Worm (Caenorhabditis elegans): Measurements from ENCODE around the gene kin-9.

kin-9 gene

ce11 chrX:8479050-8479449, 46.6 kb downstream of the kin-9 start:
- TF ChIP-seq nhr-10 (tag; optimal IDR thresholded peaks at IDR 0.05) = no peak
- TF ChIP-seq zag-1 (tag; optimal IDR thresholded peaks at IDR 0.05) = peak; percentile 23
- TF ChIP-seq egl-27 (tag; optimal IDR thresholded peaks at IDR 0.05) = peak; percentile 16
- peak; percentile 6 for TF ChIP-seq F13H6.1 (tag; optimal IDR thresholded peaks at IDR 0.05)
- peak in 1 of 2 experiments; percentile 25 for TF ChIP-seq mdl-1 (tag; optimal IDR thresholded peaks at IDR 0.05)
- TF ChIP-seq lin-39 (tag; optimal IDR thresholded peaks at IDR 0.05) = no peak
- peak; percentile 34 for TF ChIP-seq sma-9 (GFP tag; optimal IDR thresholded peaks at IDR 0.05)
- TF ChIP-seq sma-9 (tag; optimal IDR thresholded peaks at IDR 0.05) = no peak
- TF ChIP-seq fos-1 (tag; optimal IDR thresholded peaks at IDR 0.05) = no peak

DNA sequence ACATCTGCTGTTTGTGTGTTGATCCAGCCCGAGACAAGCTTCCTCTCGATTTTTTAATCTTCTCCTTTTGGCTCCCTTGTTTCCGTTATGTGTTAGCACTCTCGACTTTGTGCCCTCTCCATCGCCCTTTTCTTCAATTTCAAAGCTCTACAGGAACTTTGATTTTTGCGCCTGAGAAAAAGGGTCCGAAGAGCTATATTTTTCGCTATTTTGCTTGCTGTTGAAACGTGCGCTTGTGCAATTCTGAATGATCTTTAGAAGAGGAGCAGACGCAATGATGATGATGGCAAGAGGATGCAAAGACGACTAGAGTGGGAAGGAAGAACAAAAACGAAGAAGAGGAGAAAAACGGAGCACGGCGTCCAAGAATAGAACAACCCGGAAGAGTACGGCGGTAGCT, 49.3 kb downstream of the kin-9 start:
- no peak for TF ChIP-seq nhr-12 (tag; optimal IDR thresholded peaks at IDR 0.05)
- TF ChIP-seq lsy-2 (tag; optimal IDR thresholded peaks at IDR 0.05) = peak in 1 of 2 experiments; percentile 23
- TF ChIP-seq mdl-1 (tag; optimal IDR thresholded peaks at IDR 0.05) = peak; percentile 67 to 72
- TF ChIP-seq nhr-129 (tag; optimal IDR thresholded peaks at IDR 0.05) = peak; percentile 49
- TF ChIP-seq ztf-4 (tag; optimal IDR thresholded peaks at IDR 0.05) = no peak
- peak; percentile 30 for TF ChIP-seq egl-27 (tag; optimal IDR thresholded peaks at IDR 0.05)
- TF ChIP-seq ama-1 (optimal IDR thresholded peaks at IDR 0.05) = no peak
- peak; percentile 22 for TF ChIP-seq sma-9 (GFP tag; optimal IDR thresholded peaks at IDR 0.05)
- no peak for TF ChIP-seq sma-9 (tag; optimal IDR thresholded peaks at IDR 0.05)
- peak; percentile 24 for TF ChIP-seq C34F6.9 (tag; optimal IDR thresholded peaks at IDR 0.05)
- TF ChIP-seq crh-2 (tag; optimal IDR thresholded peaks at IDR 0.05) = peak; percentile 35
- TF ChIP-seq F13H6.1 (tag; optimal IDR thresholded peaks at IDR 0.05) = peak; percentile 38
- TF ChIP-seq unc-55 (GFP tag; optimal IDR thresholded peaks at IDR 0.05) = peak; percentile 30
- TF ChIP-seq zag-1 (tag; optimal IDR thresholded peaks at IDR 0.05) = peak; percentile 74

- no peak for TF ChIP-seq lsy-2 (tag; optimal IDR thresholded peaks at IDR 0.05)
- TF ChIP-seq R02D3.7 (tag; optimal IDR thresholded peaks at IDR 0.05) = no peak
- TF ChIP-seq ceh-82 (tag; optimal IDR thresholded peaks at IDR 0.05) = no peak
- TF ChIP-seq fos-1 (tag; optimal IDR thresholded peaks at IDR 0.05) = no peak
- no peak for TF ChIP-seq sem-4 (tag; optimal IDR thresholded peaks at IDR 0.05)
- no peak for TF ChIP-seq ztf-4 (tag; optimal IDR thresholded peaks at IDR 0.05)
These were observed 51.5 kb downstream of the kin-9 start for ce11 chrX:8483951-8484350.

- TF ChIP-seq ztf-4 (tag; optimal IDR thresholded peaks at IDR 0.05) (no peak), blmp-1 (tag; optimal IDR thresholded peaks at IDR 0.05; ENCODE audit: insufficient read depth) (no peak), nhr-21 (tag; optimal IDR thresholded peaks at IDR 0.05) (peak; percentile 63), nhr-12 (tag; optimal IDR thresholded peaks at IDR 0.05) (no peak), unc-39 (tag; optimal IDR thresholded peaks at IDR 0.05) (no peak), nhr-6 (tag; optimal IDR thresholded peaks at IDR 0.05) (no peak), zag-1 (tag; optimal IDR thresholded peaks at IDR 0.05) (no peak), unc-55 (GFP tag; optimal IDR thresholded peaks at IDR 0.05) (no peak)
These were observed 52.9 kb downstream of the kin-9 start for ce11 chrX:8485392-8485791.

Data from whole organism, L2 larva.